Fruit fly (Drosophila melanogaster) whole organism, wandering third instar larva: ENCODE measurements around the gene CG10286.

ENCODE experiments used
- CrebA ChIP-seq: fragments of 200-800 bp; sonication (Bioruptor generic); optimal IDR thresholded peaks from 2 replicates; lab custom pipeline; 2016; ENCODE audit warnings: missing biosample characterization, mild to moderate bottlenecking, missing genetic modification characterization, borderline replicate concordance
- Dif ChIP-seq: fragments of 200-275, 200-300 bp; sonication (Bioruptor generic); optimal IDR thresholded peaks from 2 replicates; lab custom pipeline; 2018; ENCODE audit warnings: missing biosample characterization, missing genetic modification characterization; ENCODE audit not compliant: partially characterized antibody
- Hr83 ChIP-seq: fragments of 200-300 bp; sonication (Bioruptor generic); optimal IDR thresholded peaks from 2 replicates; lab custom pipeline; 2016; ENCODE audit warnings: missing biosample characterization, mild to moderate bottlenecking, missing genetic modification characterization, moderate library complexity; ENCODE audit not compliant: poor library complexity, severe bottlenecking
- Rel ChIP-seq, 2 experiments: fragments of 200-800 bp; sonication (Bioruptor generic) in 1 of 2; optimal IDR thresholded peaks; 2 replicates in 1 of 2; 3 replicates in 1 of 2; lab custom pipeline; 2016 to 2019; ENCODE audit warnings: mild to moderate bottlenecking in 2 of 2, missing biosample characterization in 2 of 2, missing genetic modification characterization in 2 of 2, moderate library complexity in 1 of 2
- Sp1 ChIP-seq: fragments of 200-800 bp; sonication (Bioruptor generic); optimal IDR thresholded peaks from 3 replicates; lab custom pipeline; 2019; ENCODE audit warnings: missing biosample characterization, mild to moderate bottlenecking, missing genetic modification characterization, moderate library complexity
- lola ChIP-seq: fragments of >200 bp; optimal IDR thresholded peaks from 2 replicates; lab custom pipeline; 2017; ENCODE audit warnings: missing biosample characterization, missing genetic modification characterization
- psq ChIP-seq: fragments of 200-800 bp; sonication (Bioruptor generic); optimal IDR thresholded peaks from 3 replicates; lab custom pipeline; 2017; ENCODE audit warnings: missing biosample characterization, mild to moderate bottlenecking, missing genetic modification characterization, moderate library complexity
- sage ChIP-seq: fragments of 200-800 bp; sonication (Bioruptor generic); optimal IDR thresholded peaks from 2 replicates; lab custom pipeline; 2016; ENCODE audit warnings: missing biosample characterization, mild to moderate bottlenecking, missing genetic modification characterization
- sv ChIP-seq: fragments of 200-800 bp; sonication (Bioruptor generic); optimal IDR thresholded peaks from 3 replicates; lab custom pipeline; 2016; ENCODE audit warnings: missing biosample characterization, missing genetic modification characterization

DNA sequence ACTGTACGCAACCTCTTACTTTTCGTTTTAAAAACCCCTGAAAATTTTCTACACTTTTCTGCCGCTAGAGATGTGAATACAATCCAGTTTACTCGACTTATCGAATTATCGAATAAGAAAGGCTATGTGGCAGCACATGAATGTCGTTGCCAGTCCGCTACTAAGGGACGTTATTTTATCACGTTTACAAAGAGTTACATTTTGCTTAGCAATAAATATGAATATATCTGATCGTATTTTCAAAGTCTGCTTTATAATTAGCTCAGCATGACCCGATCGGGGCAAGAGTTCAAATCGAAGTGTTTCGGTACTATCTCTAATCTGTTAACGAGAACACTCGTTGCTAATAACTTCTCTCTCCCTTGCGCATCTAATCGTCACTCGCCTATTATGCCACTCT lies 665 bp upstream of the CG10286 start, which contains the start of gene CG42724:
- TF ChIP-seq Hr83 (GFP tag; lab: Kevin White, UChicago) (no peak), Dif (GFP tag; lab: Kevin White, UChicago) (no peak), psq (GFP tag; lab: Kevin White, UChicago) (peak; percentile 20), sage (GFP tag; lab: Kevin White, UChicago) (no peak), Rel (GFP tag; optimal IDR thresholded peaks at IDR 0.05; lab: Kevin White, UChicago) (no peak), Rel (tag; optimal IDR thresholded peaks at IDR 0.05; lab: Kevin White, UChicago) (no peak), CrebA (GFP tag; lab: Kevin White, UChicago) (no peak), sv (GFP tag; lab: Kevin White, UChicago) (peak; percentile 42), Sp1 (no peak), lola (no peak)
